Fruit fly (Drosophila melanogaster) whole organism, embryonic: ENCODE measurements around the gene pkaap.

Source experiments
- Bdp1 ChIP-seq: fragments of 200-800 bp; sonication (Bioruptor generic); optimal IDR thresholded peaks from 3 replicates; lab custom pipeline; 2016; ENCODE audit warnings: missing biosample characterization, missing genetic modification characterization
- CG10267 ChIP-seq: fragments of 200-800 bp; sonication (Bioruptor generic); optimal IDR thresholded peaks from 2 replicates; lab custom pipeline; 2018; ENCODE audit warnings: missing biosample characterization, mild to moderate bottlenecking, missing genetic modification characterization, moderate library complexity
- CG10366 ChIP-seq: fragments of 200-800 bp; sonication (Bioruptor generic); IDR thresholded peaks from 2 replicates; pipeline ENCODE4 v1.3.6; 2022; ENCODE audit warnings: missing biosample characterization, missing genetic modification characterization
- CG10543 ChIP-seq: fragments of 200-800 bp; sonication (Bioruptor generic); optimal IDR thresholded peaks from 3 replicates; lab custom pipeline; 2017; ENCODE audit warnings: missing biosample characterization, mild to moderate bottlenecking, missing genetic modification characterization, moderate library complexity
- CG12155 ChIP-seq: fragments of 200-800 bp; sonication (Bioruptor generic); optimal IDR thresholded peaks from 3 replicates; lab custom pipeline; 2016; ENCODE audit warnings: missing biosample characterization, missing genetic modification characterization
- CG13424 ChIP-seq: fragments of 200-800 bp; sonication (Bioruptor generic); optimal IDR thresholded peaks from 2 replicates; lab custom pipeline; 2019; ENCODE audit warnings: missing biosample characterization, mild to moderate bottlenecking, missing genetic modification characterization, moderate library complexity
- CG15696 ChIP-seq: fragments of 200-800 bp; sonication (Bioruptor generic); optimal IDR thresholded peaks from 2 replicates; lab custom pipeline; 2019; ENCODE audit warnings: missing biosample characterization, mild to moderate bottlenecking, missing genetic modification characterization, moderate library complexity
- CG16863 ChIP-seq: fragments of 200-800 bp; sonication (Bioruptor generic); optimal IDR thresholded peaks from 3 replicates; lab custom pipeline; 2016; ENCODE audit warnings: missing biosample characterization, missing genetic modification characterization
- CG31365 ChIP-seq: fragments of 200-800 bp; sonication (Bioruptor generic); optimal IDR thresholded peaks from 2 replicates; lab custom pipeline; 2018; ENCODE audit warnings: missing biosample characterization, mild to moderate bottlenecking, missing genetic modification characterization
- CG3847 ChIP-seq: fragments of 200-800 bp; sonication (Bioruptor generic); IDR thresholded peaks from 2 replicates; pipeline ENCODE4 v1.3.6; 2022; ENCODE audit warnings: missing biosample characterization, missing genetic modification characterization
- CG4617 ChIP-seq: fragments of 200-800 bp; sonication (Bioruptor generic); optimal IDR thresholded peaks from 3 replicates; lab custom pipeline; 2016; ENCODE audit warnings: missing biosample characterization, missing genetic modification characterization, borderline replicate concordance
- CG6175 ChIP-seq: fragments of 200-800 bp; sonication (Bioruptor generic); IDR thresholded peaks from 3 replicates; pipeline ENCODE4 v1.3.6; 2022; ENCODE audit warnings: missing biosample characterization, missing genetic modification characterization
- CG8388 ChIP-seq: fragments of 200-800 bp; sonication (Bioruptor generic); optimal IDR thresholded peaks from 2 replicates; lab custom pipeline; 2019; ENCODE audit warnings: missing biosample characterization, mild to moderate bottlenecking, missing genetic modification characterization, moderate library complexity
- CG9437 ChIP-seq: fragments of 200-800 bp; sonication (Bioruptor generic); optimal IDR thresholded peaks from 2 replicates; lab custom pipeline; 2018; ENCODE audit warnings: missing biosample characterization, mild to moderate bottlenecking, missing genetic modification characterization
- CG9727 ChIP-seq: fragments of 200-800 bp; sonication (Bioruptor generic); optimal IDR thresholded peaks from 3 replicates; lab custom pipeline; 2017; ENCODE audit warnings: missing biosample characterization, mild to moderate bottlenecking, missing genetic modification characterization
- CTCF ChIP-seq: fragments of 200-800 bp; sonication (Bioruptor generic); optimal IDR thresholded peaks from 2 replicates; lab custom pipeline; 2017; ENCODE audit warnings: missing biosample characterization, mild to moderate bottlenecking, missing genetic modification characterization, moderate library complexity
- Doc2 ChIP-seq: fragments of 200-800 bp; sonication (Bioruptor generic); IDR thresholded peaks from 2 replicates; pipeline ENCODE4 v1.3.6; 2022; ENCODE audit warnings: missing biosample characterization, missing genetic modification characterization
- Fer1 ChIP-seq: fragments of 200-800 bp; sonication (Bioruptor generic); optimal IDR thresholded peaks from 2 replicates; lab custom pipeline; 2017; ENCODE audit warnings: missing biosample characterization, mild to moderate bottlenecking, missing genetic modification characterization
- H2.0 ChIP-seq: fragments of 200-800 bp; sonication (Bioruptor generic); IDR thresholded peaks from 2 replicates; pipeline ENCODE4 v1.3.6; 2022; ENCODE audit warnings: missing biosample characterization, missing genetic modification characterization
- HLH54F ChIP-seq: fragments of 200-800 bp; sonication (Bioruptor generic); optimal IDR thresholded peaks from 3 replicates; lab custom pipeline; 2016; ENCODE audit warnings: missing biosample characterization, missing genetic modification characterization
- Hr39 ChIP-seq: fragments of >200 bp; optimal IDR thresholded peaks from 2 replicates; lab custom pipeline; 2017
- MESR4 ChIP-seq: fragments of 200-800 bp; sonication (Bioruptor generic); optimal IDR thresholded peaks from 2 replicates; lab custom pipeline; 2018; ENCODE audit warnings: missing biosample characterization, mild to moderate bottlenecking, missing genetic modification characterization, moderate library complexity
- MTF-1 ChIP-seq: fragments of 200-800 bp; sonication (Bioruptor generic); optimal IDR thresholded peaks from 2 replicates; lab custom pipeline; 2018; ENCODE audit warnings: missing biosample characterization, mild to moderate bottlenecking, missing genetic modification characterization, borderline replicate concordance
- NK7.1 ChIP-seq: fragments of 200-800 bp; sonication (Bioruptor generic); optimal IDR thresholded peaks from 3 replicates; lab custom pipeline; 2016; ENCODE audit warnings: missing biosample characterization, missing genetic modification characterization
- Spps ChIP-seq: fragments of 200-800 bp; sonication (Bioruptor generic); optimal IDR thresholded peaks from 2 replicates; lab custom pipeline; 2018; ENCODE audit warnings: missing biosample characterization, mild to moderate bottlenecking, missing genetic modification characterization
- Tbp ChIP-seq: fragments of >200 bp; optimal IDR thresholded peaks from 2 replicates; lab custom pipeline; 2018; ENCODE audit warnings: missing biosample characterization, missing genetic modification characterization
- Xrp1 ChIP-seq: fragments of 200-800 bp; sonication (Bioruptor generic); IDR thresholded peaks from 2 replicates; pipeline ENCODE4 v1.3.6; 2022; ENCODE audit warnings: missing biosample characterization, missing genetic modification characterization
- chinmo ChIP-seq: fragments of 200-800 bp; sonication (Bioruptor generic); IDR thresholded peaks from 4 replicates; pipeline ENCODE4 v1.3.6; 2022; ENCODE audit warnings: missing biosample characterization, missing genetic modification characterization; ENCODE audit not compliant: partially characterized antibody
- chm ChIP-seq: fragments of 200-800 bp; sonication (Bioruptor generic); IDR thresholded peaks from 2 replicates; pipeline ENCODE4 v1.3.6; 2022; ENCODE audit warnings: missing biosample characterization, missing genetic modification characterization
- crol ChIP-seq: fragments of 200-800 bp; sonication (Bioruptor generic); IDR thresholded peaks from 2 replicates; pipeline ENCODE4 v1.3.6; 2022; ENCODE audit warnings: missing biosample characterization, missing genetic modification characterization
- dati ChIP-seq: fragments of 200-800 bp; sonication (Bioruptor generic); IDR thresholded peaks from 2 replicates; pipeline ENCODE4 v1.3.6; 2022; ENCODE audit warnings: missing biosample characterization, missing genetic modification characterization
- dimm ChIP-seq: fragments of 200-800 bp; sonication (Bioruptor generic); IDR thresholded peaks from 2 replicates; pipeline ENCODE4 v1.3.6; 2022; ENCODE audit warnings: missing biosample characterization, missing genetic modification characterization
- en ChIP-seq: fragments of 200-800 bp; sonication (Bioruptor generic); optimal IDR thresholded peaks from 2 replicates; lab custom pipeline; 2016; ENCODE audit warnings: missing biosample characterization, missing genetic modification characterization
- fd102C ChIP-seq: fragments of 200-800 bp; sonication (Bioruptor generic); optimal IDR thresholded peaks from 2 replicates; lab custom pipeline; 2018; ENCODE audit warnings: missing biosample characterization, mild to moderate bottlenecking, missing genetic modification characterization, moderate library complexity
- fd96Cb ChIP-seq: fragments of 200-800 bp; sonication (Bioruptor generic); optimal IDR thresholded peaks from 2 replicates; lab custom pipeline; 2018; ENCODE audit warnings: missing biosample characterization, mild to moderate bottlenecking, missing genetic modification characterization, moderate library complexity
- grau ChIP-seq: fragments of 200-800 bp; optimal IDR thresholded peaks from 3 replicates; lab custom pipeline; 2019; ENCODE audit warnings: missing biosample characterization, mild to moderate bottlenecking, missing genetic modification characterization, moderate library complexity
- jumu ChIP-seq: fragments of 200-800 bp; sonication (Bioruptor generic); optimal IDR thresholded peaks from 3 replicates; lab custom pipeline; 2016; ENCODE audit warnings: missing biosample characterization, missing genetic modification characterization
- kay ChIP-seq: fragments of 200-800 bp; sonication (Bioruptor generic); optimal IDR thresholded peaks from 2 replicates; lab custom pipeline; 2016; ENCODE audit warnings: missing biosample characterization, missing genetic modification characterization
- lov ChIP-seq, 2 experiments: fragments of 200-800 bp in 1 of 2; fragments of >200 bp in 1 of 2; sonication (Bioruptor generic) in 1 of 2; IDR thresholded peaks in 1 of 2; optimal IDR thresholded peaks in 1 of 2; 2 replicates in 1 of 2; 3 replicates in 1 of 2; pipeline versions ENCODE4 v1.3.6 to Lab custom; 2017 to 2022; ENCODE audit warnings: missing biosample characterization in 1 of 2, missing genetic modification characterization in 1 of 2
- p53 ChIP-seq: fragments of 200-800 bp; sonication (Bioruptor generic); optimal IDR thresholded peaks from 2 replicates; lab custom pipeline; 2016; ENCODE audit warnings: missing biosample characterization, missing genetic modification characterization
- ro ChIP-seq: fragments of 200-800 bp; sonication (Bioruptor generic); IDR thresholded peaks from 2 replicates; pipeline ENCODE4 v1.3.6; 2022; ENCODE audit warnings: missing biosample characterization, missing genetic modification characterization
- sd ChIP-seq: fragments of 200-800 bp; sonication (Bioruptor generic); optimal IDR thresholded peaks from 3 replicates; lab custom pipeline; 2018; ENCODE audit warnings: missing biosample characterization, mild to moderate bottlenecking, missing genetic modification characterization, moderate library complexity
- sim ChIP-seq: fragments of 200-800 bp; sonication (Bioruptor generic); IDR thresholded peaks from 2 replicates; pipeline ENCODE4 v1.3.6; 2022; ENCODE audit warnings: missing biosample characterization, missing genetic modification characterization
- sima ChIP-seq: fragments of 200-800 bp; sonication (Bioruptor generic); optimal IDR thresholded peaks from 2 replicates; lab custom pipeline; 2016; ENCODE audit warnings: missing biosample characterization, missing genetic modification characterization
- sisA ChIP-seq: fragments of 200-800 bp; sonication (Bioruptor generic); IDR thresholded peaks from 2 replicates; pipeline ENCODE4 v1.3.6; 2022; ENCODE audit warnings: missing biosample characterization, missing genetic modification characterization
- sug ChIP-seq: fragments of 200-800 bp; optimal IDR thresholded peaks from 2 replicates; lab custom pipeline; 2019; ENCODE audit warnings: missing biosample characterization, mild to moderate bottlenecking, missing genetic modification characterization, moderate library complexity
- toy ChIP-seq: fragments of 200-800 bp; sonication (Bioruptor generic); IDR thresholded peaks from 2 replicates; pipeline ENCODE4 v1.3.6; 2022; ENCODE audit warnings: missing biosample characterization, missing genetic modification characterization
- twi ChIP-seq: fragments of 200-800 bp; optimal IDR thresholded peaks from 2 replicates; lab custom pipeline; 2019; ENCODE audit warnings: missing biosample characterization, mild to moderate bottlenecking, missing genetic modification characterization, moderate library complexity
- vvl ChIP-seq: fragments of 200-800 bp; sonication (Bioruptor generic); IDR thresholded peaks from 2 replicates; pipeline ENCODE4 v1.3.6; 2022; ENCODE audit warnings: missing biosample characterization, missing genetic modification characterization
- zfh2 ChIP-seq: fragments of 200-800 bp; sonication (Bioruptor generic); optimal IDR thresholded peaks from 2 replicates; lab custom pipeline; 2016; ENCODE audit warnings: missing biosample characterization, missing genetic modification characterization

The pkaap gene

DNA sequence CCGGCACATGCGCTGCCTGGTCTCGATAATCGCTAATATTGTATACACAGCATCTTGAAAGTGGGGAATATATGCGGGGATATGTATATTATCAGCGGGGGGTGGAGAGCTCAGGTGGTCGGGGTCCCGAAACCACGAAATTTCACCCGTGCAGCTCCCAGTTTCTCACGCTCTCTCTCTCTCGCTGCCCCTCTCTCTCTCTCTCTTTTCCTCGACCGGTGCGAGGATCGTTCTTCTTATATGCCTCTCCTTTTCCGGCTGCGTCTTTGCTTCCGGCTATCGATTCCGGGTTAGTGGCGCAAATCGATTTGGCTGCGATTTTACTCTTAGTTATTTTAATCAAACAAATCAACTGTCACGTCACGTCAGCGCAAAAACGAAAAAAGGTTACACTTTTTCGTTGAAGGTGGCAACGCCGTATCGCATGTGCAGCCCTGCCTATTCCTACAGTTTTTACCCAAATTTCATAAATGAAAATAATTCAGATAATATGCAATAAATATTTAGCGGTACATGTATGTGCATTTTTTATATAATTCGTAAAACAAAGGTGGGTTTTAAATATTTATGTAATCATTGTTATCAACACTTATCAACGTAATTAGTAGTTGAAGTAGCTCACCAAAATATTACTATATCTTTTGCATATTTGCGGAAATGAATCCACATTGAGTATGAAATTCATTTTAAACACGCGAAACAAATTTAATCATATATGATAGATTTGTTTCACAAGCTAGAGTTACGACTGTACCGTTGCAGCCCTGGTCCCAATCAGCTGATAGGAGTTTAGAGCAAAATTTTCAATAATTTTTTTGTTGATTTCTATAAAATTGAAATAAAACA lies 11.6 kb downstream of the pkaap start, which contains the start of the genes heix and CG17328:
TSS of gene heix (minus strand) at position 393 of the 846 bp plus-strand sequence.
TSS of gene CG17328 (plus strand) at position 478 of the 846 bp plus-strand sequence.
- TF ChIP-seq jumu (GFP tag; lab: Kevin White, UChicago): peak; percentile 50
- peak; percentile 49 for TF ChIP-seq CG16863 (GFP tag; lab: Kevin White, UChicago)
- no peak for TF ChIP-seq Spps
- TF ChIP-seq H2.0 (GFP tag; lab: Robert Waterston, UW): peak; percentile 68
- no peak for TF ChIP-seq CG6175 (GFP tag; lab: Robert Waterston, UW)
- TF ChIP-seq sima (GFP tag; lab: Kevin White, UChicago): no peak
- TF ChIP-seq CG13424 (tag; lab: Kevin White, UChicago): peak; percentile 81
- TF ChIP-seq Hr39 (lab: Kevin White, UChicago): no peak
- peak; percentile 61 for TF ChIP-seq CG10543 (GFP tag; lab: Kevin White, UChicago)
- TF ChIP-seq CG31365 (tag; lab: Kevin White, UChicago): no peak
- TF ChIP-seq sim (GFP tag; lab: Robert Waterston, UW): no peak
- no peak for TF ChIP-seq CTCF (GFP tag; lab: Kevin White, UChicago)
- TF ChIP-seq zfh2: peak; percentile 69
- peak; percentile 34 for TF ChIP-seq kay (GFP tag; lab: Kevin White, UChicago)
- TF ChIP-seq CG12155: peak; percentile 58
- peak; percentile 77 for TF ChIP-seq CG9727 (GFP tag; lab: Kevin White, UChicago)
- TF ChIP-seq CG10267 (tag; lab: Kevin White, UChicago): peak; percentile 73
- peak; percentile 70; the same call in 1 of the 2 replicates for TF ChIP-seq CG10366 (GFP tag; lab: Robert Waterston, UW)
- TF ChIP-seq Bdp1 (GFP tag; lab: Kevin White, UChicago): peak; percentile 63
- no peak for TF ChIP-seq dimm (GFP tag; lab: Robert Waterston, UW)
- TF ChIP-seq p53 (GFP tag; lab: Kevin White, UChicago): no peak
- peak; percentile 92 for TF ChIP-seq CG9437 (GFP tag; lab: Kevin White, UChicago)
- peak; percentile 80 for TF ChIP-seq sisA (GFP tag; lab: Robert Waterston, UW)
- TF ChIP-seq fd96Cb (tag; lab: Kevin White, UChicago): peak; percentile 58
- no peak for TF ChIP-seq lov (optimal IDR thresholded peaks at IDR 0.05; lab: Kevin White, UChicago)
- TF ChIP-seq lov (GFP tag; IDR thresholded peaks at IDR 0.05; lab: Robert Waterston, UW): no peak
- TF ChIP-seq chinmo (GFP tag; lab: Robert Waterston, UW): no peak
- no peak for TF ChIP-seq fd102C (GFP tag; lab: Kevin White, UChicago)
- peak; percentile 99 for TF ChIP-seq grau (tag; lab: Kevin White, UChicago)
- TF ChIP-seq chm (GFP tag; lab: Robert Waterston, UW): peak; percentile 28; the same call in 1 of the 2 replicates
- peak; percentile 6 for TF ChIP-seq sd (tag; lab: Kevin White, UChicago)
- peak; percentile 73 for TF ChIP-seq HLH54F
- peak; percentile 94 for TF ChIP-seq CG4617 (GFP tag; lab: Kevin White, UChicago)
- TF ChIP-seq toy (GFP tag; lab: Robert Waterston, UW): no peak
- TF ChIP-seq sug (tag; lab: Kevin White, UChicago): peak; percentile 66
- peak; percentile 49 for TF ChIP-seq twi (tag; lab: Kevin White, UChicago)
- no peak for TF ChIP-seq dati (GFP tag; lab: Robert Waterston, UW)
- peak; percentile 30 for TF ChIP-seq NK7.1 (GFP tag; lab: Kevin White, UChicago)
- TF ChIP-seq CG3847 (GFP tag; lab: Robert Waterston, UW): peak; percentile 69; the same call in 1 of the 2 replicates
- TF ChIP-seq MTF-1 (GFP tag; lab: Kevin White, UChicago): no peak
- TF ChIP-seq en (GFP tag; lab: Kevin White, UChicago): no peak
- no peak for TF ChIP-seq Doc2
- TF ChIP-seq CG8388: peak; percentile 43
- TF ChIP-seq MESR4 (GFP tag; lab: Kevin White, UChicago): peak; percentile 83
- peak; percentile 93 for TF ChIP-seq crol (GFP tag; lab: Robert Waterston, UW)
- TF ChIP-seq CG15696 (tag; lab: Kevin White, UChicago): peak; percentile 72
- TF ChIP-seq Fer1 (GFP tag; lab: Kevin White, UChicago): peak; percentile 55
- TF ChIP-seq ro (GFP tag; lab: Robert Waterston, UW): no peak
- no peak for TF ChIP-seq Tbp (GFP tag; lab: Kevin White, UChicago)
- peak; percentile 47; the same call in 1 of the 2 replicates for TF ChIP-seq Xrp1 (GFP tag; lab: Robert Waterston, UW)
- peak; percentile 73 for TF ChIP-seq vvl
